Worm (Caenorhabditis elegans): Measurements from ENCODE around the gene gtr-1.
A peak's percentile ranks its signal among the peaks of the same experiment; 100 is the strongest.

gtr-1 gene

DNA sequence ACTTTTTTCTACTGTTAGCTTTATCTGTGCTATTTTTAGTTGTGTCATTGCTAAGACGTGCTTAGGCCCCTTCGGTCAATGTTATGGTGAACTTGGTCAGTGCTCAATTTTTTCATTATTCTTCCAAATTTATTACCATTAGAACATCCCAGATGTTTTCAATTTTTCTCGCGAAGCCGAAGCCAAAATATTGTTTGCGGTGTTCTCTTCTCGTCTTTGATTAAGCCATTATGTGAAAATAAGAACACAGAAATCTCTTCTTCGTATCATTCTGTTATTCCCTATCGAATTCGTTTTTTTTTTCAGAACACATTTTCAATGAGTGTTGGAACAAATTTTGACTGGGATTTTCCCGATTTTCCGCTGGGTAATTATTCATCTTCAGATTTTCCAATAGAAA is at the start of gene gtr-1:
TSS of gene gtr-1 (plus strand) at position 301 of the 400 bp plus-strand sequence.
- TF ChIP-seq pqm-1 (tag; optimal IDR thresholded peaks at IDR 0.05) = no peak
- no peak for TF ChIP-seq pha-4 (tag; optimal IDR thresholded peaks at IDR 0.05)
- TF ChIP-seq skn-1 (tag; optimal IDR thresholded peaks at IDR 0.05) = no peak
- TF ChIP-seq R02D3.7 (tag; optimal IDR thresholded peaks at IDR 0.05) = no peak
- TF ChIP-seq sea-2 (GFP tag; optimal IDR thresholded peaks at IDR 0.05) = no peak
- no peak for TF ChIP-seq eor-1 (tag; optimal IDR thresholded peaks at IDR 0.05)
- no peak for TF ChIP-seq lin-15B (tag; optimal IDR thresholded peaks at IDR 0.05)

DNA sequence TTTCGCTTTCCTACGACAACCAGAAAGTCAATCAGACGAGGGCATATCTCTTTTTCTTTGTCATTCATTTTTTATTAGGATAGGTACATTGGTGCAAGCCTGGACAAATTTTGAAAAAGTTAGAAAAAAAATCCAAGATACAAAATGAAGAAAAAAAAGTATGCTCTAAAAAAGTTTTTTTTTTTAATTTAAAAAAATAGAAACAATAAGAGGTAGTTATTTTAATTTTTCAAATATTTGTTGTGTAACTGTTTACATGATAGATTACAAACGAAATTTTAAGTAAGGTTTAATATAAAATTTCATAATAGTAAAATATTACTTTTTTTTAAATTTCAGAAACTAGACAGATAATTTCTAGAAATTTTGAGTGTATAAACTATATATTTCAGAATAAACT is 42.9 kb upstream of the gtr-1 start, which contains the start of gene aex-3:
TSS of gene aex-3 (minus strand) at position 101 of the 400 bp plus-strand sequence.
- no peak for TF ChIP-seq aly-2 (tag; optimal IDR thresholded peaks at IDR 0.05)
- TF ChIP-seq fkh-10 (GFP tag; optimal IDR thresholded peaks at IDR 0.05) = no peak
- TF ChIP-seq ceh-28 (tag; optimal IDR thresholded peaks at IDR 0.05) = no peak
- TF ChIP-seq nhr-76 (tag; optimal IDR thresholded peaks at IDR 0.05) = no peak
- no peak for TF ChIP-seq sea-2 (GFP tag; optimal IDR thresholded peaks at IDR 0.05)
- TF ChIP-seq nhr-43 (tag; optimal IDR thresholded peaks at IDR 0.05; ENCODE audit: poor library complexity, severe bottlenecking) = no peak
- TF ChIP-seq ceh-9 (tag; optimal IDR thresholded peaks at IDR 0.05) = no peak
- no peak for TF ChIP-seq elt-2 (tag; optimal IDR thresholded peaks at IDR 0.05)
- no peak for TF ChIP-seq mml-1 (tag; optimal IDR thresholded peaks at IDR 0.05)
- no peak for TF ChIP-seq mdl-1 (tag; optimal IDR thresholded peaks at IDR 0.05)
- no peak for TF ChIP-seq zag-1 (tag; optimal IDR thresholded peaks at IDR 0.05)
- no peak for TF ChIP-seq ztf-4 (tag; optimal IDR thresholded peaks at IDR 0.05)
- TF ChIP-seq daf-12 (tag; optimal IDR thresholded peaks at IDR 0.05) = no peak
- no peak for TF ChIP-seq fos-1 (tag; optimal IDR thresholded peaks at IDR 0.05)
- no peak for TF ChIP-seq nhr-67 (tag; optimal IDR thresholded peaks at IDR 0.05)
- no peak for TF ChIP-seq skn-1 (tag; optimal IDR thresholded peaks at IDR 0.05)
- TF ChIP-seq ceh-16 (tag; optimal IDR thresholded peaks at IDR 0.05) = no peak
- TF ChIP-seq elt-1 (tag; optimal IDR thresholded peaks at IDR 0.05) = no peak
- no peak for TF ChIP-seq jun-1 (tag; optimal IDR thresholded peaks at IDR 0.05)

DNA sequence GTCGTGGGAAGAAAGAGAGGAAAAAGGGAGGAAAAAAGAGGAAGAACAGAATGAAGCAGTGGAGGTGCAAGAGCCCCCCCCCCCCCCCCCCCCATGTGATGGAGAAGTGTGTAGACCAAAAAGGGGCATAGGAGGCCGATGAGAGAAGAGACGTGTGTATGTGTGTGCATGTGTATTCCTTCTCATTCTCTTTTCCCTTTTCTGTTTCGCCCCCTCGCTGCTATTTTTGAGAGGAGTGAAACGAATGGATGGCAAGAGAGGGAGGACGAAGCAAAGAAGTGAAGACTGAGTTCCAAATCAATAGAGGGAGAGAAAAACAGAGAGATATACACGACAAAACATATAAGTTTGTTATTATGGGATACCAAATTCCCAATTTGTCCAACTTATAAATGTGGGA is 42.0 kb upstream of the gtr-1 start:
- no peak for TF ChIP-seq pha-4 (tag; optimal IDR thresholded peaks at IDR 0.05)
- no peak for TF ChIP-seq lin-15B (tag; optimal IDR thresholded peaks at IDR 0.05)
- no peak for TF ChIP-seq unc-62 (GFP tag; optimal IDR thresholded peaks at IDR 0.05)
- TF ChIP-seq ceh-16 (tag; optimal IDR thresholded peaks at IDR 0.05) = no peak
- TF ChIP-seq ztf-4 (tag; optimal IDR thresholded peaks at IDR 0.05) = no peak
- no peak for TF ChIP-seq lsy-12 (tag; optimal IDR thresholded peaks at IDR 0.05)
- TF ChIP-seq hmg-11 (tag; optimal IDR thresholded peaks at IDR 0.05) = peak; percentile 67
- TF ChIP-seq fkh-10 (GFP tag; optimal IDR thresholded peaks at IDR 0.05) = no peak
- TF ChIP-seq lin-39 (tag; optimal IDR thresholded peaks at IDR 0.05) = peak; percentile 50
- no peak for TF ChIP-seq nhr-76 (tag; optimal IDR thresholded peaks at IDR 0.05)
- peak; percentile 59 for TF ChIP-seq nfya-1 (tag; optimal IDR thresholded peaks at IDR 0.05; ENCODE audit: insufficient read depth)

DNA sequence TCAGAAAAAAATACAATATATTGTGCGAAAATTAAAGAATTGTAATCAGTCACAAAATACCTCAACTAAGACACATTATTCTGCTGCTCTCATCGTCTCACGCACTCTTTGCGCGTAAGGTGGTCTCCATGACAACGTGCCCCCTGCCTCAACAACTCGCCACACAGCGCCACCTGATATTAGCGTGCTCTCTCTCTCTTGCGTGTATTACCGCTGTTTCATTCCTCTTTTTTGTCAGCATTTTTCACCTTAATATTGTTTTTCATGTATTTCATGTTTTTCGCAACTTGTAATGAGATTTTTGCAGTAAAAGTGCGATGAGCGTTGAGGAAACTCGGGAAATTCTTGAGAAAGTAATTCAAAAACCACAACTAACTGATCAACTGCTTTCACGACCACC is 39.1 kb upstream of the gtr-1 start, which contains the start of gene dyf-11:
TSS of gene dyf-11 (plus strand) at position 301 of the 400 bp plus-strand sequence.
- TF ChIP-seq unc-39 (tag; optimal IDR thresholded peaks at IDR 0.05) (no peak), lsy-12 (tag; optimal IDR thresholded peaks at IDR 0.05) (no peak), daf-12 (tag; optimal IDR thresholded peaks at IDR 0.05) (no peak), nhr-28 (tag; optimal IDR thresholded peaks at IDR 0.05) (no peak), ztf-4 (tag; optimal IDR thresholded peaks at IDR 0.05) (no peak), nhr-43 (tag; optimal IDR thresholded peaks at IDR 0.05; ENCODE audit: poor library complexity, severe bottlenecking) (no peak), pqm-1 (tag; optimal IDR thresholded peaks at IDR 0.05) (no peak), ztf-11 (tag; optimal IDR thresholded peaks at IDR 0.05) (no peak), fkh-10 (GFP tag; optimal IDR thresholded peaks at IDR 0.05) (no peak), R02D3.7 (tag; optimal IDR thresholded peaks at IDR 0.05) (no peak), nhr-23 (tag; optimal IDR thresholded peaks at IDR 0.05) (no peak)

DNA sequence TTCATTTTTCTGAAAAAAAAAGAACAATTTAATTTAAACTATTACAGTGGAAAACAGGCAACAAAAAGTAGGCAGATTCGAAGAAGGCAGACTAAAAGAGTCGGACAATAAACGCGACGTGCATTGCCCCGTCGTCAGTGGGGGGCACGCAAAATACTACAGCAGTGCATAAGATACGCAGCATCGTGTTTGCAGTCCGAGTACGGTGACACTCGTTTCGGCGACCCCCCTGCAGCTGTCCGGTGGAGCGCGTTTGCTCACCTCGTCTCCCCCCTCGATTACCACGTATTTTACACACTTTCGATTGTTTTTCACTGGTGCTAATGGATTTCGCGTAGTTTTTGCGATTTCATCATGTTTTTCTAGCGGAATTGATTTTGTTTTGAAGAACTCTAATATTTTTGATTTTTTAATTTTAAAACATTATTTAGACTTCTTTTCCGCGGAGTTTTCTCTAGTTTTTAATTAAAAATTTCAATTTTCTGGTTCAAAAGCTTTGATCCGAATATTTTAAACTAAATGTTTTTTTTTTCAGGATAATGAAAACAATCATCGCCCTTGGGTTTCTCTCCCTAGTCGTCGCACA is 34.4 kb upstream of the gtr-1 start, which contains the start of the genes trap-2 and ile-2:
TSS of gene trap-2 (minus strand) at position 9 of the 586 bp plus-strand sequence.
TSS of gene ile-2 (plus strand) at position 536 of the 586 bp plus-strand sequence.
- TF ChIP-seq nfya-1 (tag; optimal IDR thresholded peaks at IDR 0.05; ENCODE audit: insufficient read depth) = peak; percentile 98
- peak; percentile 99 for TF ChIP-seq lin-39 (tag; optimal IDR thresholded peaks at IDR 0.05)
- peak; percentile 90 for TF ChIP-seq egl-5 (tag; optimal IDR thresholded peaks at IDR 0.05)
- no peak for TF ChIP-seq ceh-82 (tag; optimal IDR thresholded peaks at IDR 0.05)
- TF ChIP-seq nhr-25 (tag; optimal IDR thresholded peaks at IDR 0.05) = peak; percentile 98
- TF ChIP-seq nhr-67 (tag; optimal IDR thresholded peaks at IDR 0.05) = no peak
- peak; percentile 65 for TF ChIP-seq R02D3.7 (tag; optimal IDR thresholded peaks at IDR 0.05)
- TF ChIP-seq ceh-9 (tag; optimal IDR thresholded peaks at IDR 0.05) = no peak
- peak; percentile 71 for TF ChIP-seq unc-62 (GFP tag; optimal IDR thresholded peaks at IDR 0.05)
- peak; percentile 33 for TF ChIP-seq nhr-77 (tag; optimal IDR thresholded peaks at IDR 0.05)
- TF ChIP-seq fkh-10 (GFP tag; optimal IDR thresholded peaks at IDR 0.05) = no peak
- TF ChIP-seq nhr-12 (tag; optimal IDR thresholded peaks at IDR 0.05) = no peak
- peak; percentile 16 for TF ChIP-seq fkh-2 (tag; optimal IDR thresholded peaks at IDR 0.05)
- TF ChIP-seq daf-12 (tag; optimal IDR thresholded peaks at IDR 0.05) = no peak
- no peak for TF ChIP-seq ceh-16 (tag; optimal IDR thresholded peaks at IDR 0.05)
- TF ChIP-seq ztf-11 (tag; optimal IDR thresholded peaks at IDR 0.05) = no peak
- TF ChIP-seq nhr-237 (tag; optimal IDR thresholded peaks at IDR 0.05) = no peak
- peak; percentile 22 for TF ChIP-seq ztf-4 (tag; optimal IDR thresholded peaks at IDR 0.05)
- TF ChIP-seq fos-1 (tag; optimal IDR thresholded peaks at IDR 0.05) = peak; percentile 84
- TF ChIP-seq aly-2 (tag; optimal IDR thresholded peaks at IDR 0.05) = no peak
- TF ChIP-seq tbx-2 (tag; optimal IDR thresholded peaks at IDR 0.05) = peak; percentile 68
- TF ChIP-seq ZK546.5 (tag; optimal IDR thresholded peaks at IDR 0.05) = peak; percentile 53
- TF ChIP-seq egl-27 (tag; optimal IDR thresholded peaks at IDR 0.05) = peak; percentile 52
